Fruit fly (Drosophila melanogaster): ENCODE data around the gene CG5024.

dm6 chr3R:25775269-25775668 is 35.6 kb upstream of the CG5024 start, which contains the start of the genes CG17197 and CG17198:
- no peak for TF ChIP-seq Vsx2 (GFP tag; optimal IDR thresholded peaks at IDR 0.05; ENCODE audit: partially characterized antibody)
- no peak for TF ChIP-seq psq (GFP tag; optimal IDR thresholded peaks at IDR 0.05)

All from whole organism, wandering third instar larva.